Worm (Caenorhabditis elegans) whole organism, young adult: ENCODE measurements around the gene set-28.
"Not testable (repeated sequence)": the region's sequence is repeated elsewhere in the genome, so short reads cannot be mapped to it uniquely, and the experiment has no call there.

ENCODE experiments used
- F23B12.7 ChIP-seq: sonication (generic microtip); optimal IDR thresholded peaks from 2 replicates; lab custom pipeline; 2017; ENCODE audit warnings: missing genetic modification characterization, mild to moderate bottlenecking, missing compliant biosample characterization, antibody characterized with exemption, moderate library complexity; ENCODE audit not compliant: insufficient read depth
- K12H6.12 ChIP-seq: fragments of 200-800 bp; sonication (Bioruptor generic); optimal IDR thresholded peaks from 2 replicates; lab custom pipeline; 2018; ENCODE audit warnings: mild to moderate bottlenecking, missing genetic modification characterization, missing compliant biosample characterization
- Y53G8AR.9 ChIP-seq: fragments of 200-800 bp; sonication (Bioruptor generic); conservative IDR thresholded peaks from 2 replicates; pipeline ENCODE4 v1.3.6; 2022; ENCODE audit warnings: missing genetic modification reagents, missing genetic modification characterization, missing compliant biosample characterization
- tlf-1 ChIP-seq: fragments of 200-800 bp; sonication (Bioruptor generic); optimal IDR thresholded peaks from 2 replicates; lab custom pipeline; 2018; ENCODE audit warnings: mild to moderate bottlenecking, missing genetic modification characterization, missing compliant biosample characterization
- unc-130 ChIP-seq: sonication (generic microtip); optimal IDR thresholded peaks from 2 replicates; lab custom pipeline; 2016; ENCODE audit warnings: missing genetic modification reagents, missing genetic modification characterization, missing compliant biosample characterization

- TF ChIP-seq Y53G8AR.9 (GFP tag; lab: Robert Waterston, UW); unc-130 (GFP tag; lab: Kevin White, UChicago); tlf-1 (GFP tag; lab: Kevin White, UChicago); K12H6.12 (tag; lab: Kevin White, UChicago); F23B12.7 (tag; lab: Kevin White, UChicago): not testable (repeated sequence)
Observed at ce11 chrX:182119-182741, 33.2 kb downstream of the set-28 start, which contains the start of the genes T08D2.6 and chkr-1.
